Worm (Caenorhabditis elegans) whole organism, L4/young adult: Measurements from ENCODE around the gene anoh-2.

Experiments used
- W03F9.2 ChIP-seq: fragments of 150-350 bp; optimal IDR thresholded peaks from 2 replicates; lab custom pipeline; 2014; ENCODE audit warnings: missing biosample characterization, missing genetic modification characterization
- dao-5 ChIP-seq: sonication (generic microtip); optimal IDR thresholded peaks from 2 replicates; lab custom pipeline; 2016; ENCODE audit warnings: missing genotype, missing genetic modification characterization, moderate library complexity, missing compliant biosample characterization
- him-1 ChIP-seq: sonication (generic microtip); optimal IDR thresholded peaks from 2 replicates; lab custom pipeline; 2016; ENCODE audit warnings: missing genotype, missing genetic modification reagents, missing genetic modification characterization, missing compliant biosample characterization

Gene anoh-2

ce11 chrIV:14658054-14658631, at the start of gene anoh-2:
TSS of gene anoh-2 (plus strand) at chrIV:14658308.
- TF ChIP-seq dao-5 (tag; lab: Kevin White, UChicago), result no peak
- no peak for TF ChIP-seq W03F9.2 (tag; lab: Kevin White, UChicago)
- no peak for TF ChIP-seq him-1 (tag; lab: Kevin White, UChicago)

ce11 chrIV:14608605-14609004, 49.5 kb upstream of the anoh-2 start:
- TF ChIP-seq W03F9.2 (tag; lab: Kevin White, UChicago) (no peak), dao-5 (tag; lab: Kevin White, UChicago) (no peak), him-1 (tag; lab: Kevin White, UChicago) (no peak)

ce11 chrIV:14609774-14610173, 48.3 kb upstream of the anoh-2 start:
- no peak for TF ChIP-seq him-1 (tag; lab: Kevin White, UChicago)
- no peak for TF ChIP-seq dao-5 (tag; lab: Kevin White, UChicago)
- no peak for TF ChIP-seq W03F9.2 (tag; lab: Kevin White, UChicago)

- no peak for TF ChIP-seq W03F9.2 (tag; lab: Kevin White, UChicago)
- TF ChIP-seq dao-5 (tag; lab: Kevin White, UChicago), result peak; percentile 5
Measured at ce11 chrIV:14610942-14611724, 47.0 kb upstream of the anoh-2 start.

- TF ChIP-seq him-1 (tag; lab: Kevin White, UChicago) (no peak), dao-5 (tag; lab: Kevin White, UChicago) (no peak), W03F9.2 (tag; lab: Kevin White, UChicago) (no peak)
Measured at ce11 chrIV:14611892-14612497, 46.1 kb upstream of the anoh-2 start.

- TF ChIP-seq him-1 (tag; lab: Kevin White, UChicago), result no peak
- no peak for TF ChIP-seq dao-5 (tag; lab: Kevin White, UChicago)
- TF ChIP-seq W03F9.2 (tag; lab: Kevin White, UChicago), result no peak
Measured at ce11 chrIV:14612547-14613329, 45.4 kb upstream of the anoh-2 start.

- TF ChIP-seq him-1 (tag; lab: Kevin White, UChicago), result no peak
- no peak for TF ChIP-seq W03F9.2 (tag; lab: Kevin White, UChicago)
- no peak for TF ChIP-seq dao-5 (tag; lab: Kevin White, UChicago)
Measured at ce11 chrIV:14613375-14613774, 44.7 kb upstream of the anoh-2 start.

ce11 chrIV:14614176-14614740, 43.9 kb upstream of the anoh-2 start:
- TF ChIP-seq dao-5 (tag; lab: Kevin White, UChicago) (no peak), W03F9.2 (tag; lab: Kevin White, UChicago) (no peak), him-1 (tag; lab: Kevin White, UChicago) (no peak)

- TF ChIP-seq dao-5 (tag; lab: Kevin White, UChicago) (no peak), W03F9.2 (tag; lab: Kevin White, UChicago) (no peak), him-1 (tag; lab: Kevin White, UChicago) (no peak)
Measured at ce11 chrIV:14616303-14616702, 41.8 kb upstream of the anoh-2 start, which contains the start of gene dmd-6. TSS of gene dmd-6 (plus strand) at chrIV:14616603.

- TF ChIP-seq dao-5 (tag; lab: Kevin White, UChicago), result no peak
- TF ChIP-seq him-1 (tag; lab: Kevin White, UChicago), result no peak
- TF ChIP-seq W03F9.2 (tag; lab: Kevin White, UChicago), result no peak
Measured at ce11 chrIV:14617059-14617458, 41.0 kb upstream of the anoh-2 start.

- TF ChIP-seq W03F9.2 (tag; lab: Kevin White, UChicago) (no peak), him-1 (tag; lab: Kevin White, UChicago) (no peak), dao-5 (tag; lab: Kevin White, UChicago) (no peak)
Measured at ce11 chrIV:14617498-14617897, 40.6 kb upstream of the anoh-2 start.

- TF ChIP-seq W03F9.2 (tag; lab: Kevin White, UChicago), result no peak
- no peak for TF ChIP-seq him-1 (tag; lab: Kevin White, UChicago)
- no peak for TF ChIP-seq dao-5 (tag; lab: Kevin White, UChicago)
Measured at ce11 chrIV:14617985-14618384, 40.1 kb upstream of the anoh-2 start.
